Worm (Caenorhabditis elegans) whole organism, mixed stage, embryonic: ENCODE data around the gene unc-68.

Source experiments
- M03D4.4 ChIP-seq: sonication (generic microtip); optimal IDR thresholded peaks from 2 replicates; lab custom pipeline; 2017; ENCODE audit warnings: mild to moderate bottlenecking, missing genetic modification characterization, missing compliant biosample characterization
- bed-3 ChIP-seq: fragments of 200-800 bp; sonication (Bioruptor generic); optimal IDR thresholded peaks from 3 replicates; lab custom pipeline; 2018; ENCODE audit warnings: mild to moderate bottlenecking, missing genetic modification characterization, moderate library complexity, missing compliant biosample characterization
- ceh-39 ChIP-seq: fragments of 150-350 bp; optimal IDR thresholded peaks from 2 replicates; lab custom pipeline; 2014; ENCODE audit warnings: missing biosample characterization, missing genetic modification characterization
- ceh-43 ChIP-seq: fragments of 200-800 bp; sonication (Bioruptor generic); optimal IDR thresholded peaks from 2 replicates; lab custom pipeline; 2018; ENCODE audit warnings: mild to moderate bottlenecking, missing genetic modification characterization, moderate library complexity, missing compliant biosample characterization
- ceh-83 ChIP-seq: fragments of 200-800 bp; sonication (Bioruptor generic); optimal IDR thresholded peaks from 2 replicates; lab custom pipeline; 2018; ENCODE audit warnings: mild to moderate bottlenecking, missing genetic modification characterization, missing compliant biosample characterization
- ces-1 ChIP-seq: fragments of 150-350 bp; optimal IDR thresholded peaks from 2 replicates; lab custom pipeline; 2014; ENCODE audit warnings: missing biosample characterization, missing genetic modification reagents, missing genetic modification characterization
- cnd-1 ChIP-seq: fragments of 200-800 bp; sonication (Bioruptor generic); optimal IDR thresholded peaks from 2 replicates; lab custom pipeline; 2018; ENCODE audit warnings: mild to moderate bottlenecking, missing genetic modification characterization, missing compliant biosample characterization
- drap-1 ChIP-seq: fragments of 200-800 bp; sonication (Bioruptor generic); optimal IDR thresholded peaks from 3 replicates; lab custom pipeline; 2018; ENCODE audit warnings: mild to moderate bottlenecking, missing genetic modification characterization, missing compliant biosample characterization
- elt-1 ChIP-seq: sonication (generic microtip); optimal IDR thresholded peaks from 2 replicates; lab custom pipeline; 2017; ENCODE audit warnings: missing genetic modification characterization, mild to moderate bottlenecking, missing compliant biosample characterization, antibody characterized with exemption, moderate library complexity, borderline replicate concordance; ENCODE audit not compliant: insufficient read depth
- elt-3 ChIP-seq: fragments of 150-350 bp; optimal IDR thresholded peaks from 2 replicates; lab custom pipeline; 2014; ENCODE audit warnings: missing biosample characterization, missing genetic modification characterization
- flh-1 ChIP-seq: fragments of 200-800 bp; sonication (Bioruptor generic); optimal IDR thresholded peaks from 2 replicates; lab custom pipeline; 2018; ENCODE audit warnings: mild to moderate bottlenecking, missing genetic modification characterization, moderate library complexity, missing compliant biosample characterization
- ham-2 ChIP-seq: fragments of 200-800 bp; sonication (Bioruptor generic); optimal IDR thresholded peaks from 2 replicates; lab custom pipeline; 2018; ENCODE audit warnings: mild to moderate bottlenecking, missing genetic modification characterization, missing compliant biosample characterization
- hlh-1 ChIP-seq: fragments of 150-350 bp; optimal IDR thresholded peaks from 2 replicates; lab custom pipeline; 2014; ENCODE audit warnings: missing biosample characterization, missing genetic modification reagents, missing genetic modification characterization
- lin-13 ChIP-seq: fragments of 150-350 bp; optimal IDR thresholded peaks from 2 replicates; lab custom pipeline; 2014; ENCODE audit warnings: missing biosample characterization, missing genetic modification characterization
- lin-32 ChIP-seq: fragments of 200-800 bp; sonication (Bioruptor generic); optimal IDR thresholded peaks from 2 replicates; lab custom pipeline; 2018; ENCODE audit warnings: mild to moderate bottlenecking, missing genetic modification characterization, missing compliant biosample characterization
- lsy-2 ChIP-seq: fragments of 150-350 bp; optimal IDR thresholded peaks from 2 replicates; lab custom pipeline; 2014; ENCODE audit warnings: missing biosample characterization, missing genetic modification characterization
- mab-5 ChIP-seq: fragments of 150-350 bp; optimal IDR thresholded peaks from 2 replicates; lab custom pipeline; 2014; ENCODE audit warnings: missing biosample characterization, missing genetic modification characterization
- mep-1 ChIP-seq: fragments of 150-350 bp; optimal IDR thresholded peaks from 2 replicates; lab custom pipeline; 2017; ENCODE audit warnings: missing biosample characterization, missing genetic modification reagents, missing genetic modification characterization, inconsistent platforms
- mls-2 ChIP-seq: sonication (generic microtip); optimal IDR thresholded peaks from 2 replicates; lab custom pipeline; 2016; ENCODE audit warnings: mild to moderate bottlenecking, missing genetic modification characterization, moderate library complexity, missing compliant biosample characterization
- nhr-12 ChIP-seq: fragments of 150-350 bp; optimal IDR thresholded peaks from 2 replicates; lab custom pipeline; 2014; ENCODE audit warnings: missing biosample characterization, missing genetic modification characterization
- nhr-2 ChIP-seq: fragments of 150-350 bp; optimal IDR thresholded peaks from 2 replicates; lab custom pipeline; 2014; ENCODE audit warnings: missing biosample characterization, missing genetic modification characterization
- nhr-237 ChIP-seq: fragments of 150-350 bp; optimal IDR thresholded peaks from 2 replicates; lab custom pipeline; 2014; ENCODE audit warnings: missing biosample characterization, missing genetic modification characterization
- nhr-28 ChIP-seq: fragments of 150-350 bp; optimal IDR thresholded peaks from 2 replicates; lab custom pipeline; 2014; ENCODE audit warnings: missing biosample characterization, missing genetic modification characterization
- nhr-76 ChIP-seq: sonication (generic microtip); optimal IDR thresholded peaks from 2 replicates; lab custom pipeline; 2017; ENCODE audit warnings: missing biosample characterization, missing genetic modification characterization
- pha-4 ChIP-seq: fragments of 150-350 bp; optimal IDR thresholded peaks from 2 replicates; lab custom pipeline; 2018; ENCODE audit warnings: missing biosample characterization, missing genetic modification reagents, missing genetic modification characterization
- snpc-4 ChIP-seq: fragments of 150-350 bp; optimal IDR thresholded peaks from 2 replicates; lab custom pipeline; 2014; ENCODE audit warnings: missing biosample characterization, missing genetic modification characterization
- sptf-1 ChIP-seq: sonication (generic microtip); optimal IDR thresholded peaks from 2 replicates; lab custom pipeline; 2017; ENCODE audit warnings: mild to moderate bottlenecking, missing genetic modification characterization, moderate library complexity, missing compliant biosample characterization
- tbx-8 ChIP-seq: fragments of 200-800 bp; sonication (Bioruptor generic); optimal IDR thresholded peaks from 2 replicates; lab custom pipeline; 2018; ENCODE audit warnings: mild to moderate bottlenecking, missing genetic modification characterization, moderate library complexity, missing compliant biosample characterization
- unc-39 ChIP-seq: fragments of 150-350 bp; optimal IDR thresholded peaks from 2 replicates; lab custom pipeline; 2014; ENCODE audit warnings: missing biosample characterization, missing genetic modification characterization
- unc-62 ChIP-seq: fragments of 150-350 bp; optimal IDR thresholded peaks from 2 replicates; lab custom pipeline; 2014; ENCODE audit warnings: missing biosample characterization, missing genetic modification reagents, missing genetic modification characterization
- zip-8 ChIP-seq: fragments of 150-350 bp; optimal IDR thresholded peaks from 2 replicates; lab custom pipeline; 2014; ENCODE audit warnings: missing biosample characterization, missing genetic modification characterization
- ztf-11 ChIP-seq: fragments of 150-350 bp; optimal IDR thresholded peaks from 2 replicates; lab custom pipeline; 2014; ENCODE audit warnings: missing biosample characterization, missing genetic modification characterization

Gene unc-68

DNA sequence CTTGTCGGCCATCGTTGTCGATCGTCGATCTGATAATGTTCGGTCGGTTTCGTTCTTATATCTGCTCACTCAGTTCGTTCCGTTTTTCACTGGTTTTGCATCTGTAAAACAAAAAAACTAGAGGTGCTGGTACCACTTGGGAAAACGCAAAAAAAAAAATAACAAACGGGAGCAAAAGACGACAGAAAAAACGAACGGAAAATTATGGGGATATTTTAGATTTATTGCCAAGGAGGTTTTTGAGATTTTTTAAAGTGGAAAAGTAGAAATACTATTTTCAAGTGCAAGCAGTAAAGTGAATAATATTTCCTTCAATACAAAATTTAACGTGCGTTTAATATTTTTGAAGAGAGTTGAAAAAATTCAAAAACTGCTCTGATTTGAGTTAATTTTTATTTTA lies at the start of gene unc-68:
unc-68 (minus strand) TSS at position 101 of the 400 bp plus-strand sequence.
- no peak for TF ChIP-seq zip-8 (tag; lab: Kevin White, UChicago)
- no peak for TF ChIP-seq bed-3 (GFP tag; lab: Kevin White, UChicago)
- TF ChIP-seq M03D4.4 (tag; lab: Kevin White, UChicago), result no peak
- no peak for TF ChIP-seq ztf-11
- TF ChIP-seq mab-5 (tag; lab: Kevin White, UChicago), result no peak
- TF ChIP-seq tbx-8 (GFP tag; lab: Kevin White, UChicago), result no peak
- no peak for TF ChIP-seq ceh-43 (GFP tag; lab: Kevin White, UChicago)

DNA sequence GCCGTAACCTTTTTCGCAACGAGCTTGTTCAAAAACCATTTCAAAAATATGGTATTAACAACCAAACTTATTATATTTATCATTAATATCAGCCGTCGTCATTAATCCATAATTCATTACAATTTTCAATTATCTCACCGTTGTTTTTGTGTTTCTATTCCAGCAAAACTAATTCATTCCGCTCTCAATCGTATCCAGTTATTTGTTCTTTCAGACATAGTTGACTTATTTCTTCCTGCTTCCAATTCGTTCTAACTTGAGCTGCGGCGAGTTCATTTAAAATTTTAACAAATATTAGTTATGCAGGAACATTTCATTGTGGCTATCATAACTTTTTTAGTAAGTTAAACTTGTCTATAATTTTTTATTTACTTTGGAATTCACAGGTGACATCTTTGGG lies 47.2 kb upstream of the unc-68 start, which contains the start of gene srx-16:
srx-16 (plus strand) TSS at position 301 of the 400 bp plus-strand sequence.
- no peak for TF ChIP-seq snpc-4
- TF ChIP-seq hlh-1 (tag; lab: Kevin White, UChicago), result no peak
- no peak for TF ChIP-seq ces-1 (GFP tag; lab: Kevin White, UChicago)
- no peak for TF ChIP-seq sptf-1 (tag; lab: Kevin White, UChicago)
- no peak for TF ChIP-seq mep-1 (tag; lab: Kevin White, UChicago)
- no peak for TF ChIP-seq nhr-12 (tag; lab: Kevin White, UChicago)
- TF ChIP-seq M03D4.4 (tag; lab: Kevin White, UChicago), result no peak

DNA sequence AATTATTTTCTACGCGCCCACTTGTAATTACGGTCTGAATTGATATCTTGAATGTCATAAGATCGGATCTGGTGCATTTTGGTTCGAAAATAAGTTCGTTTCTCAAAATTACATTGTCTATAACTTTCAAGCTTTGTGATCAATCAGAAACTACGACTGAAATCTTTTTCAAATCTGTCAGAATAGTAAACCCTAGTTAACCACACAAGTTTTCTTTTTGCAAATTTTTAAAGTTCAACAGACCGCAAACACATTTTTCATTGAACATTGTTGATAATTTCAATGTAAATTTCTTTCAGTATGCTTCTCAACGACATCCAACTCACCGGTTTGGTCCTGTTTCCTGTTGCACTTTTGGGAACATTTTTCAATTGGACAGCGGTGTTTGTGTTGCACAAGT lies 42.7 kb upstream of the unc-68 start, which contains the start of gene srx-59:
srx-59 (plus strand) TSS at position 301 of the 400 bp plus-strand sequence.
- no peak for TF ChIP-seq ceh-83 (GFP tag; lab: Kevin White, UChicago)
- no peak for TF ChIP-seq ceh-39 (tag; lab: Kevin White, UChicago)
- no peak for TF ChIP-seq mls-2 (tag; lab: Kevin White, UChicago)
- no peak for TF ChIP-seq ham-2 (GFP tag; lab: Kevin White, UChicago)
- TF ChIP-seq hlh-1 (tag; lab: Kevin White, UChicago), result no peak
- no peak for TF ChIP-seq nhr-28
- TF ChIP-seq tbx-8 (GFP tag; lab: Kevin White, UChicago), result no peak
- TF ChIP-seq zip-8 (tag; lab: Kevin White, UChicago), result no peak
- TF ChIP-seq drap-1 (GFP tag; lab: Kevin White, UChicago), result no peak
- no peak for TF ChIP-seq M03D4.4 (tag; lab: Kevin White, UChicago)
- TF ChIP-seq elt-3, result no peak
- TF ChIP-seq pha-4, result no peak
- no peak for TF ChIP-seq nhr-237
- no peak for TF ChIP-seq unc-62 (GFP tag; lab: Kevin White, UChicago)

- peak; percentile 80 for TF ChIP-seq elt-1
- TF ChIP-seq ham-2 (GFP tag; lab: Kevin White, UChicago), result peak; percentile 91
- TF ChIP-seq unc-62 (GFP tag; lab: Kevin White, UChicago), result peak; percentile 61
- TF ChIP-seq unc-39 (tag; lab: Kevin White, UChicago), result no peak
Measured at ce11 chrV:6969950-6970532, 41.2 kb upstream of the unc-68 start, which contains the start of gene ptr-15. TSS of gene ptr-15 (minus strand) at chrV:6970000.

DNA sequence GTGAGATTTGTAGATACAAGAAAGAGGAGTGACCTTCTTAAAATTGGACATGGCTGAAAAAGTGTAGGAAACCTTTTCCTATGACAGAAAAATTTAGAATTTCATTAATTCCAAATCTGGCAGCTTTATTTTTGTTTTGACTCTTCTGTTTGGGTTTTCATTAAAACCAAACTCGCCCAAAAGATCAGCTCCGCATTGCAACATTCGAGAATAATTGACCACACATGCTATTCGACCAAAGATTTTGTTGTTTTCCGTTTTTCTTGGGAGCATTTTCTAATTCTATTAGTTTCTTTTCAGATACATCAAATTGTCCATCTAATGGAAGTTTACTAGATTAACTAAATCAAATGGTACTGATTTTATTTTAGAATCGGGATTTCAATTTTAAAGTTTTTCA lies 27.4 kb upstream of the unc-68 start, which contains the start of gene mec-1:
mec-1 (plus strand) TSS at position 301 of the 400 bp plus-strand sequence.
- TF ChIP-seq nhr-237 (no peak), hlh-1 (tag; lab: Kevin White, UChicago) (no peak), elt-1 (no peak), ham-2 (GFP tag; lab: Kevin White, UChicago) (no peak)

DNA sequence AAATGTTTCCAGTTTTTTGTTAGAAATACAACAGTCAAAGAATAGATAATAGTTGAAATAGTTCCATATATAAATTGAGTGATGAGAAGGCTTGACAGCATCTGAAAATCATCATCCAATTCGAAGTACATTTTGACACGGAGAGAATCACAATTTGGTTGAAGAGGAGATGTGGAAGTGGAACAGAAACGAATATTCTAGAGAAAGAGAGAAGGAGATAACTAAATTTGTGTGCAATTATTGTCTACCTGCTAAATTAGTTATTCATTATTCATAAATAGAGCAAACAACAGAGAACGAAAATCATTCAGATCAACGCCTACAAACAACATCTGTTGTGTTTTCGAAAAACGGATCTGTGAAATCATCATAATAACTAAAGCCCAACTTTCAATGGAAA lies 25.0 kb upstream of the unc-68 start, which contains the start of gene srg-31:
srg-31 (minus strand) TSS at position 101 of the 400 bp plus-strand sequence.
- TF ChIP-seq nhr-2 (tag; lab: Kevin White, UChicago) (no peak), drap-1 (GFP tag; lab: Kevin White, UChicago) (no peak), unc-62 (GFP tag; lab: Kevin White, UChicago) (no peak), lin-32 (GFP tag; lab: Kevin White, UChicago) (no peak), lsy-2 (tag; lab: Kevin White, UChicago) (no peak), elt-3 (no peak), mab-5 (tag; lab: Kevin White, UChicago) (no peak), hlh-1 (tag; lab: Kevin White, UChicago) (no peak), nhr-76 (tag; lab: Kevin White, UChicago) (no peak), mls-2 (tag; lab: Kevin White, UChicago) (no peak), snpc-4 (no peak), unc-39 (tag; lab: Kevin White, UChicago) (no peak), pha-4 (no peak), lin-13 (no peak), flh-1 (GFP tag; lab: Kevin White, UChicago) (no peak), nhr-12 (tag; lab: Kevin White, UChicago) (no peak), elt-1 (no peak), cnd-1 (tag; lab: Kevin White, UChicago) (no peak)
